Fruit fly (Drosophila melanogaster): ENCODE results near the gene CG4822.
A peak's percentile ranks its signal among the peaks of the same experiment; 100 is the strongest.

The CG4822 gene

dm6 chr2L:139610-140009 is 18.1 kb upstream of the CG4822 start (continued):
- no peak for TF ChIP-seq CG10959 (GFP tag; IDR thresholded peaks at IDR 0.05)
- TF ChIP-seq CG32772 (GFP tag; IDR thresholded peaks at IDR 0.05) = no peak
- no peak for TF ChIP-seq Sox100B (GFP tag; optimal IDR thresholded peaks at IDR 0.05)
- TF ChIP-seq CG6765 (GFP tag; optimal IDR thresholded peaks at IDR 0.05) = no peak
- TF ChIP-seq Rx (GFP tag; IDR thresholded peaks at IDR 0.05) = no peak
- TF ChIP-seq Pdp1 (GFP tag; optimal IDR thresholded peaks at IDR 0.05) = peak in 1 of 2 experiments; percentile 82
- TF ChIP-seq kay (GFP tag; optimal IDR thresholded peaks at IDR 0.05) = no peak
- TF ChIP-seq repo (GFP tag; optimal IDR thresholded peaks at IDR 0.05) = no peak
- no peak for TF ChIP-seq CG34422 (GFP tag; IDR thresholded peaks at IDR 0.05)
- no peak for TF ChIP-seq CG3847 (GFP tag; IDR thresholded peaks at IDR 0.05)
- no peak for TF ChIP-seq CTCF (GFP tag; optimal IDR thresholded peaks at IDR 0.05)
- no peak for TF ChIP-seq lov (optimal IDR thresholded peaks at IDR 0.05)
- no peak for TF ChIP-seq lov (GFP tag; IDR thresholded peaks at IDR 0.05)
- TF ChIP-seq CG10366 (GFP tag; IDR thresholded peaks at IDR 0.05) = no peak
- TF ChIP-seq chm (GFP tag; IDR thresholded peaks at IDR 0.05) = no peak
- no peak for TF ChIP-seq Nf-YB (GFP tag; optimal IDR thresholded peaks at IDR 0.05)
- no peak for TF ChIP-seq dpn (GFP tag; optimal IDR thresholded peaks at IDR 0.05)
- no peak for TF ChIP-seq Asciz (GFP tag; optimal IDR thresholded peaks at IDR 0.05)
- TF ChIP-seq scrt (GFP tag; optimal IDR thresholded peaks at IDR 0.05) = no peak
- 0 out of 2 replicates have a peak, but pooled peaks have one; percentile 26 for TF ChIP-seq GATAe (GFP tag; conservative IDR thresholded peaks at IDR 0.05)
- TF ChIP-seq CG17802 (tag; optimal IDR thresholded peaks at IDR 0.05) = no peak
- no peak for TF ChIP-seq CG11695 (GFP tag; IDR thresholded peaks at IDR 0.05)
- TF ChIP-seq MESR4 (GFP tag; optimal IDR thresholded peaks at IDR 0.05) = no peak
- TF ChIP-seq eyg (GFP tag; optimal IDR thresholded peaks at IDR 0.05) = no peak
- no peak for TF ChIP-seq az2 (GFP tag; optimal IDR thresholded peaks at IDR 0.05)
- TF ChIP-seq CG3838 (GFP tag; optimal IDR thresholded peaks at IDR 0.05) = no peak
- TF ChIP-seq Doc2 (GFP tag; IDR thresholded peaks at IDR 0.05) = no peak
- TF ChIP-seq gsb-n (tag; optimal IDR thresholded peaks at IDR 0.05) = no peak
- no peak for TF ChIP-seq sd (tag; optimal IDR thresholded peaks at IDR 0.05)
- peak; percentile 46; the same call in 1 of the 3 replicates for TF ChIP-seq ci (GFP tag; IDR thresholded peaks at IDR 0.05)
- no peak for TF ChIP-seq CG12391 (tag; optimal IDR thresholded peaks at IDR 0.05)
- no peak for TF ChIP-seq CG14667 (GFP tag; IDR thresholded peaks at IDR 0.05)
- TF ChIP-seq Six4 (GFP tag; optimal IDR thresholded peaks at IDR 0.05) = no peak
- TF ChIP-seq CG32532 (GFP tag; IDR thresholded peaks at IDR 0.05) = no peak
- TF ChIP-seq aop (GFP tag; IDR thresholded peaks at IDR 0.05) = no peak
- TF ChIP-seq CG1024 (GFP tag; IDR thresholded peaks at IDR 0.05) = no peak
- no peak for TF ChIP-seq Opbp (GFP tag; IDR thresholded peaks at IDR 0.05; ENCODE audit: partially characterized antibody)
- TF ChIP-seq caup (GFP tag; optimal IDR thresholded peaks at IDR 0.05; ENCODE audit: severe bottlenecking) = peak; percentile 24
- no peak for TF ChIP-seq CG6683 (GFP tag; optimal IDR thresholded peaks at IDR 0.05)
- TF ChIP-seq mirr (GFP tag; optimal IDR thresholded peaks at IDR 0.05) = peak; percentile 69
- TF ChIP-seq CG15514 (GFP tag; optimal IDR thresholded peaks at IDR 0.05) = peak; percentile 23
- TF ChIP-seq org-1 (GFP tag; optimal IDR thresholded peaks at IDR 0.05) = no peak
- TF ChIP-seq Dll (GFP tag; IDR thresholded peaks at IDR 0.05; ENCODE audit: partially characterized antibody) = no peak
- TF ChIP-seq CG7372 (GFP tag; IDR thresholded peaks at IDR 0.05) = no peak
- no peak for TF ChIP-seq CG9817 (tag; optimal IDR thresholded peaks at IDR 0.05)
- no peak for TF ChIP-seq CG6175 (GFP tag; IDR thresholded peaks at IDR 0.05)
- TF ChIP-seq sim (GFP tag; IDR thresholded peaks at IDR 0.05) = no peak
- no peak for TF ChIP-seq Tbp (GFP tag; optimal IDR thresholded peaks at IDR 0.05)
- no peak for TF ChIP-seq Bdp1 (GFP tag; optimal IDR thresholded peaks at IDR 0.05)
- no peak for TF ChIP-seq Dp (GFP tag; optimal IDR thresholded peaks at IDR 0.05)
- TF ChIP-seq sna (GFP tag; IDR thresholded peaks at IDR 0.05; ENCODE audit: partially characterized antibody) = no peak
- peak; percentile 77 for TF ChIP-seq CG13894 (tag; optimal IDR thresholded peaks at IDR 0.05)
- no peak for TF ChIP-seq sr (GFP tag; IDR thresholded peaks at IDR 0.05)

Measured in whole organism, embryonic.